Fruit fly (Drosophila melanogaster): Measurements from ENCODE around the gene strat.

The strat gene

dm6 chr2L:8292159-8292887 lies 27.8 kb upstream of the strat start (continued):
- TF ChIP-seq CG7556 (GFP tag; optimal IDR thresholded peaks at IDR 0.05): peak; percentile 97
- TF ChIP-seq CG15269 (tag; optimal IDR thresholded peaks at IDR 0.05): peak; percentile 97
- TF ChIP-seq unpg (GFP tag; optimal IDR thresholded peaks at IDR 0.05): peak; percentile 98
- peak; percentile 94 for TF ChIP-seq CG3281 (GFP tag; optimal IDR thresholded peaks at IDR 0.05)
- peak; percentile 97 for TF ChIP-seq CG13424 (tag; optimal IDR thresholded peaks at IDR 0.05)
- TF ChIP-seq caup (GFP tag; optimal IDR thresholded peaks at IDR 0.05; ENCODE audit: severe bottlenecking): peak; percentile 94
- TF ChIP-seq Spps (tag; optimal IDR thresholded peaks at IDR 0.05): peak; percentile 94
- TF ChIP-seq NfI (GFP tag; optimal IDR thresholded peaks at IDR 0.05): peak; percentile 96
- peak; percentile 84 for TF ChIP-seq btn (GFP tag; optimal IDR thresholded peaks at IDR 0.05)
- TF ChIP-seq D19A (tag; optimal IDR thresholded peaks at IDR 0.05): peak; percentile 95
- TF ChIP-seq nerfin-1 (tag; optimal IDR thresholded peaks at IDR 0.05): peak; percentile 95
- peak; percentile 92 for TF ChIP-seq crc (GFP tag; optimal IDR thresholded peaks at IDR 0.05)
- peak; percentile 94 for TF ChIP-seq cwo (GFP tag; optimal IDR thresholded peaks at IDR 0.05)
- TF ChIP-seq fd102C (GFP tag; optimal IDR thresholded peaks at IDR 0.05): no peak
- peak; percentile 85 for TF ChIP-seq CG9609 (GFP tag; optimal IDR thresholded peaks at IDR 0.05)
- TF ChIP-seq ranshi (GFP tag; IDR thresholded peaks at IDR 0.05): peak; percentile 96
- TF ChIP-seq dati (GFP tag; IDR thresholded peaks at IDR 0.05): peak; percentile 91
- peak; percentile 89 for TF ChIP-seq Hand (GFP tag; optimal IDR thresholded peaks at IDR 0.05)
- TF ChIP-seq tx (GFP tag; optimal IDR thresholded peaks at IDR 0.05): peak; percentile 91
- peak; percentile 70 for TF ChIP-seq CG2116 (GFP tag; optimal IDR thresholded peaks at IDR 0.05)
- TF ChIP-seq dpn (GFP tag; optimal IDR thresholded peaks at IDR 0.05): peak; percentile 92 to 96
- peak; percentile 77 for TF ChIP-seq repo (GFP tag; optimal IDR thresholded peaks at IDR 0.05)
- peak; percentile 95 for TF ChIP-seq Dek (tag; optimal IDR thresholded peaks at IDR 0.05)
- peak; percentile 89 for TF ChIP-seq CG9437 (GFP tag; optimal IDR thresholded peaks at IDR 0.05)
- peak; percentile 98 for TF ChIP-seq Xrp1 (GFP tag; IDR thresholded peaks at IDR 0.05)
- peak; percentile 91 for TF ChIP-seq toy (GFP tag; IDR thresholded peaks at IDR 0.05)
- TF ChIP-seq Aef1 (GFP tag; IDR thresholded peaks at IDR 0.05): peak; percentile 94
- peak; percentile 97 for TF ChIP-seq CG9932 (GFP tag; IDR thresholded peaks at IDR 0.05)
- peak; percentile 97 for TF ChIP-seq CG13296 (GFP tag; optimal IDR thresholded peaks at IDR 0.05)
- TF ChIP-seq CG5245 (GFP tag; optimal IDR thresholded peaks at IDR 0.05): peak; percentile 95
- TF ChIP-seq pb (GFP tag; optimal IDR thresholded peaks at IDR 0.05): peak; percentile 82
- TF ChIP-seq sr (GFP tag; IDR thresholded peaks at IDR 0.05): peak; percentile 78; the same call in 2 of the 3 replicates
- TF ChIP-seq CG13894 (tag; optimal IDR thresholded peaks at IDR 0.05): peak; percentile 94
- peak; percentile 89 for TF ChIP-seq disco-r (GFP tag; optimal IDR thresholded peaks at IDR 0.05)
- TF ChIP-seq CG18599 (GFP tag; optimal IDR thresholded peaks at IDR 0.05): peak; percentile 97
- peak; percentile 77 for TF ChIP-seq CG6654 (GFP tag; optimal IDR thresholded peaks at IDR 0.05)
- TF ChIP-seq Rfx (GFP tag; IDR thresholded peaks at IDR 0.05): peak; percentile 98
- no peak for TF ChIP-seq hbn (GFP tag; IDR thresholded peaks at IDR 0.05; ENCODE audit: partially characterized antibody)
- TF ChIP-seq ara (GFP tag; IDR thresholded peaks at IDR 0.05): peak; percentile 97
- TF ChIP-seq Xbp1 (GFP tag; optimal IDR thresholded peaks at IDR 0.05): peak; percentile 94
- peak; percentile 86 for TF ChIP-seq CG31365 (tag; optimal IDR thresholded peaks at IDR 0.05)
- no peak for TF ChIP-seq Bgb (GFP tag; IDR thresholded peaks at IDR 0.05; ENCODE audit: partially characterized antibody)
- TF ChIP-seq seq (GFP tag; IDR thresholded peaks at IDR 0.05): peak; percentile 97
- peak; percentile 79 for TF ChIP-seq ERR (GFP tag; optimal IDR thresholded peaks at IDR 0.05)
- peak; percentile 93 for TF ChIP-seq Hr3 (GFP tag; optimal IDR thresholded peaks at IDR 0.05)
- TF ChIP-seq stwl (tag; optimal IDR thresholded peaks at IDR 0.05): peak; percentile 38
- peak; percentile 93 for TF ChIP-seq Fer2 (tag; optimal IDR thresholded peaks at IDR 0.05)
- TF ChIP-seq psq (GFP tag; optimal IDR thresholded peaks at IDR 0.05): peak; percentile 69
- TF ChIP-seq Sox100B (GFP tag; optimal IDR thresholded peaks at IDR 0.05): peak; percentile 95

Data from whole organism, embryonic.